Worm (Caenorhabditis elegans) whole organism, L2 larva: ENCODE measurements around the gene C39E9.8.
A peak's percentile ranks its signal among the peaks of the same experiment; 100 is the strongest.

Experiments
- C34F6.9 ChIP-seq: fragments of 150-350 bp; optimal IDR thresholded peaks from 2 replicates; lab custom pipeline; 2014; ENCODE audit warnings: missing biosample characterization, missing genetic modification characterization
- F13H6.1 ChIP-seq: sonication (generic microtip); optimal IDR thresholded peaks from 2 replicates; lab custom pipeline; 2016; ENCODE audit warnings: missing genetic modification characterization, missing compliant biosample characterization
- R02D3.7 ChIP-seq: fragments of 150-350 bp; optimal IDR thresholded peaks from 2 replicates; lab custom pipeline; 2014; ENCODE audit warnings: missing biosample characterization, missing genetic modification characterization
- Y55F3AM.14 ChIP-seq: fragments of 200-800 bp; sonication (Bioruptor generic); optimal IDR thresholded peaks from 2 replicates; lab custom pipeline; 2018; ENCODE audit warnings: mild to moderate bottlenecking, missing genetic modification characterization, missing compliant biosample characterization
- alr-1 ChIP-seq: fragments of 150-350 bp; optimal IDR thresholded peaks from 2 replicates; lab custom pipeline; 2014; ENCODE audit warnings: missing biosample characterization, missing genetic modification characterization
- aly-2 ChIP-seq: fragments of 150-350 bp; optimal IDR thresholded peaks from 2 replicates; lab custom pipeline; 2014; ENCODE audit warnings: missing biosample characterization, missing genetic modification characterization
- ama-1 ChIP-seq: fragments of 150-350 bp; optimal IDR thresholded peaks from 2 replicates; lab custom pipeline; 2018; ENCODE audit warnings: inconsistent platforms
- blmp-1 ChIP-seq: sonication (generic microtip); optimal IDR thresholded peaks from 2 replicates; lab custom pipeline; 2017; ENCODE audit warnings: missing genetic modification characterization, mild to moderate bottlenecking, missing compliant biosample characterization, antibody characterized with exemption, moderate library complexity; ENCODE audit not compliant: insufficient read depth
- crh-2 ChIP-seq: sonication (generic microtip); optimal IDR thresholded peaks from 2 replicates; lab custom pipeline; 2017; ENCODE audit warnings: missing biosample characterization, missing genetic modification characterization
- dmd-4 ChIP-seq: sonication (generic microtip); optimal IDR thresholded peaks from 2 replicates; lab custom pipeline; 2017; ENCODE audit warnings: missing biosample characterization, missing genetic modification characterization
- egl-27 ChIP-seq: sonication (generic microtip); optimal IDR thresholded peaks from 3 replicates; lab custom pipeline; 2017; ENCODE audit warnings: missing biosample characterization, missing genetic modification reagents, missing genetic modification characterization
- fos-1 ChIP-seq: fragments of 150-350 bp; optimal IDR thresholded peaks from 2 replicates; lab custom pipeline; 2014; ENCODE audit warnings: missing biosample characterization, missing genetic modification characterization
- gmeb-1 ChIP-seq: fragments of 150-350 bp; optimal IDR thresholded peaks from 2 replicates; lab custom pipeline; 2014; ENCODE audit warnings: missing biosample characterization, missing genetic modification characterization
- lin-39 ChIP-seq: fragments of 150-350 bp; optimal IDR thresholded peaks from 2 replicates; lab custom pipeline; 2014; ENCODE audit warnings: missing biosample characterization, missing genetic modification reagents, missing genetic modification characterization
- lsy-2 ChIP-seq, 2 experiments: fragments of 150-350 bp in 1 of 2; sonication (generic microtip) in 1 of 2; optimal IDR thresholded peaks; 2 replicates each; lab custom pipeline; 2014 to 2017; ENCODE audit warnings: missing biosample characterization in 2 of 2, missing genetic modification characterization in 2 of 2
- mbf-1 ChIP-seq: sonication (generic microtip); optimal IDR thresholded peaks from 2 replicates; lab custom pipeline; 2017; ENCODE audit warnings: missing biosample characterization, missing genetic modification characterization
- mdl-1 ChIP-seq, 2 experiments: fragments of 150-350 bp in 1 of 2; sonication (generic microtip) in 1 of 2; optimal IDR thresholded peaks; 2 replicates each; lab custom pipeline; 2017; ENCODE audit warnings: missing biosample characterization in 2 of 2, missing genetic modification characterization in 2 of 2
- nhr-10 ChIP-seq: sonication (generic microtip); optimal IDR thresholded peaks from 2 replicates; lab custom pipeline; 2017; ENCODE audit warnings: missing biosample characterization, missing genetic modification characterization
- nhr-12 ChIP-seq: fragments of 150-350 bp; optimal IDR thresholded peaks from 2 replicates; lab custom pipeline; 2014; ENCODE audit warnings: missing biosample characterization, missing genetic modification characterization
- nhr-129 ChIP-seq: fragments of 150-350 bp; optimal IDR thresholded peaks from 2 replicates; lab custom pipeline; 2014; ENCODE audit warnings: missing biosample characterization, missing genetic modification characterization
- nhr-21 ChIP-seq: fragments of 150-350 bp; optimal IDR thresholded peaks from 2 replicates; lab custom pipeline; 2014; ENCODE audit warnings: missing biosample characterization, missing genetic modification characterization
- nhr-23 ChIP-seq: fragments of 150-350 bp; optimal IDR thresholded peaks from 2 replicates; lab custom pipeline; 2014; ENCODE audit warnings: missing biosample characterization, missing genetic modification reagents, missing genetic modification characterization
- nhr-237 ChIP-seq: fragments of 150-350 bp; optimal IDR thresholded peaks from 2 replicates; lab custom pipeline; 2014; ENCODE audit warnings: missing biosample characterization, missing genetic modification characterization
- nhr-25 ChIP-seq: fragments of 150-350 bp; sonication (generic microtip); optimal IDR thresholded peaks from 3 replicates; lab custom pipeline; 2014; ENCODE audit warnings: missing biosample characterization, missing genetic modification characterization
- nhr-77 ChIP-seq: fragments of 150-350 bp; optimal IDR thresholded peaks from 2 replicates; lab custom pipeline; 2014; ENCODE audit warnings: missing biosample characterization, missing genetic modification characterization
- sem-4 ChIP-seq: fragments of 150-350 bp; optimal IDR thresholded peaks from 2 replicates; lab custom pipeline; 2014; ENCODE audit warnings: missing biosample characterization, missing genetic modification reagents, missing genetic modification characterization
- skn-1 ChIP-seq: sonication (generic microtip); optimal IDR thresholded peaks from 2 replicates; lab custom pipeline; 2017; ENCODE audit warnings: missing biosample characterization, missing genetic modification characterization
- sma-3 ChIP-seq: sonication (generic microtip); optimal IDR thresholded peaks from 2 replicates; lab custom pipeline; 2016; ENCODE audit warnings: missing genetic modification reagents, missing genetic modification characterization, missing compliant biosample characterization
- sma-9 ChIP-seq, 2 experiments: fragments of 150-350 bp in 1 of 2; sonication (generic microtip) in 1 of 2; optimal IDR thresholded peaks; 2 replicates each; lab custom pipeline; 2014 to 2016; ENCODE audit warnings: missing genetic modification characterization in 2 of 2, mild to moderate bottlenecking in 1 of 2, missing biosample characterization in 1 of 2, missing compliant biosample characterization in 1 of 2, missing genetic modification reagents in 1 of 2, moderate library complexity in 1 of 2
- snpc-4 ChIP-seq: fragments of 150-350 bp; optimal IDR thresholded peaks from 2 replicates; lab custom pipeline; 2014; ENCODE audit warnings: missing biosample characterization, missing genetic modification characterization
- unc-39 ChIP-seq: fragments of 150-350 bp; optimal IDR thresholded peaks from 2 replicates; lab custom pipeline; 2014; ENCODE audit warnings: missing biosample characterization, missing genetic modification characterization
- zag-1 ChIP-seq: fragments of 150-350 bp; optimal IDR thresholded peaks from 2 replicates; lab custom pipeline; 2014; ENCODE audit warnings: missing biosample characterization, missing genetic modification characterization
- ztf-11 ChIP-seq: sonication (generic microtip); optimal IDR thresholded peaks from 2 replicates; lab custom pipeline; 2017; ENCODE audit warnings: missing biosample characterization, missing genetic modification characterization

The C39E9.8 gene

ce11 chrIV:13067200-13067599, 12.0 kb upstream of the C39E9.8 start, which contains the start of gene col-131:
TSS of gene col-131 (minus strand) at chrIV:13067300.
- no peak for TF ChIP-seq sem-4 (tag; lab: Kevin White, UChicago)
- TF ChIP-seq nhr-10 (tag; lab: Kevin White, UChicago), result no peak
- no peak for TF ChIP-seq nhr-12 (tag; lab: Kevin White, UChicago)
- no peak for TF ChIP-seq ztf-11 (tag; lab: Kevin White, UChicago)
- no peak for TF ChIP-seq zag-1 (tag; lab: Kevin White, UChicago)

ce11 chrIV:13068451-13068850, 10.8 kb upstream of the C39E9.8 start, which contains the start of gene scl-6:
TSS of gene scl-6 (plus strand) at chrIV:13068751.
- TF ChIP-seq nhr-129 (tag; lab: Kevin White, UChicago) (no peak), alr-1 (tag; lab: Kevin White, UChicago) (no peak), lin-39 (no peak), F13H6.1 (no peak), skn-1 (tag; lab: Kevin White, UChicago) (no peak), C34F6.9 (no peak), aly-2 (no peak)

- TF ChIP-seq blmp-1 (tag; lab: Kevin White, UChicago) (no peak), nhr-10 (tag; lab: Kevin White, UChicago) (no peak)
Observed at ce11 chrIV:13070142-13070541, 9.1 kb upstream of the C39E9.8 start, which contains the start of gene scl-7. TSS of gene scl-7 (plus strand) at chrIV:13070442.

ce11 chrIV:13071445-13071844, 7.8 kb upstream of the C39E9.8 start, which contains the start of gene scl-8:
TSS of gene scl-8 (plus strand) at chrIV:13071745.
- TF ChIP-seq nhr-77 (no peak), nhr-21 (tag; lab: Kevin White, UChicago) (no peak), sem-4 (tag; lab: Kevin White, UChicago) (no peak), ama-1 (lab: Kevin White, UChicago) (no peak), nhr-237 (tag; lab: Kevin White, UChicago) (no peak), snpc-4 (tag; lab: Kevin White, UChicago) (no peak), lsy-2 (tag; optimal IDR thresholded peaks at IDR 0.05; lab: Kevin White, UChicago) (no peak), crh-2 (tag; lab: Kevin White, UChicago) (no peak), mbf-1 (no peak), R02D3.7 (no peak), dmd-4 (tag; lab: Kevin White, UChicago) (no peak), egl-27 (tag; lab: Kevin White, UChicago) (no peak)

- TF ChIP-seq nhr-25 (tag; lab: Kevin White, UChicago), result peak; percentile 26
- no peak for TF ChIP-seq Y55F3AM.14
- TF ChIP-seq nhr-129 (tag; lab: Kevin White, UChicago), result peak; percentile 80
- TF ChIP-seq sma-9 (GFP tag; optimal IDR thresholded peaks at IDR 0.05; lab: Kevin White, UChicago), result peak; percentile 78
- TF ChIP-seq sma-9 (tag; optimal IDR thresholded peaks at IDR 0.05; lab: Kevin White, UChicago), result no peak
- no peak for TF ChIP-seq dmd-4 (tag; lab: Kevin White, UChicago)
- no peak for TF ChIP-seq unc-39
- TF ChIP-seq gmeb-1 (tag; lab: Kevin White, UChicago), result peak; percentile 6
- TF ChIP-seq nhr-21 (tag; lab: Kevin White, UChicago), result peak; percentile 48
- peak; percentile 33 for TF ChIP-seq blmp-1 (tag; lab: Kevin White, UChicago)
- no peak for TF ChIP-seq ztf-11 (tag; lab: Kevin White, UChicago)
- TF ChIP-seq fos-1, result peak; percentile 30
- peak; percentile 57 for TF ChIP-seq sma-3 (GFP tag; lab: Kevin White, UChicago)
- TF ChIP-seq nhr-10 (tag; lab: Kevin White, UChicago), result no peak
- no peak for TF ChIP-seq mdl-1 (tag; optimal IDR thresholded peaks at IDR 0.05; lab: Kevin White, UChicago)
- TF ChIP-seq nhr-23 (tag; lab: Kevin White, UChicago), result no peak
Observed at ce11 chrIV:13075625-13076252, 3.5 kb upstream of the C39E9.8 start.
